Worm (Caenorhabditis elegans): ENCODE data around the gene nhr-66.

Gene nhr-66

DNA sequence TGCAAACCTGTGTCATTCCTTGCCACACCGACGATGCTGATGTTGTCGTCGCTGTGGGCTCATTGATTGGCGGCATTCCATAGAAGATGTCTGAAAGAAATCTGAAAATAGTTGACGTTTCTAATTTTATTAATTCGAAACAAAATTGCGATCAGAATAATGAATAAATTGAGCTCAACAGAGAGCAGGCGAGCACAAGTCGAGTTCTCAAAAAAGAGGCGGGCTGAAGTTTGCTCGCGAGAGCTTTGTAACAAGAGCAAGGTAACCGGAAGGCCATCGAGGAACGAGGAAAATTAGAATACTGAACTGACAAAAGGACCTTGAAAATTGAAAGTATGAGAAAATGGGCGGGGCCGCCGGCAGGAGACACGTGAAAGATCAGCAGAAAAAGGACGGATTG, at the start of gene nhr-66:
Gene nhr-66 (minus strand): TSS at position 101 of the 400 bp plus-strand sequence.
- TF ChIP-seq flt-1 (GFP tag; IDR thresholded peaks at IDR 0.05) (no peak), med-1 (GFP tag; optimal IDR thresholded peaks at IDR 0.05; ENCODE audit: insufficient read depth) (no peak), tab-1 (GFP tag; IDR thresholded peaks at IDR 0.05) (no peak), klf-2 (GFP tag; conservative IDR thresholded peaks at IDR 0.05) (no peak)

DNA sequence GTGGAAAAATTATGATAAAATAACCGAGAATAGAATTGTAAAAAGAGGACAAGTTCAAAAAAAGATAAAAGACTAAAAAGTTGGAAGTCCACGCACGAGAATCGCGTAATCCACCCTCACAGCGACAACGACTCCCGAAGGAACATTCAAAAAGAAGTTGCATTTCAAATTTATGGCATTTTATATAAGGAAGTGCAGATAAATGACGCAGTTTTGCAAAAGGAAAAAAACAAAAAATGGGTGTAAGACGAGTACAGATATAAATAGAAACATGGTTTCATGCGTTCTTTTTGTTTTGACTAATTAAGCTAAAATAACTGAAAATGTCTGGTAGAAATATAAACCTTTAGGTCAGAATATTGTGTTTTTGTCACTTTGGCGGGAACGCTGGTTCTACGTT, 46.8 kb upstream of the nhr-66 start:
- no peak for TF ChIP-seq ztf-23 (GFP tag; IDR thresholded peaks at IDR 0.05)
- no peak for TF ChIP-seq ref-1 (GFP tag; conservative IDR thresholded peaks at IDR 0.05)
- no peak for TF ChIP-seq flt-1 (GFP tag; IDR thresholded peaks at IDR 0.05)
- TF ChIP-seq ztf-29 (GFP tag; IDR thresholded peaks at IDR 0.05): no peak

ce11 chrIV:8276609-8277008, 40.2 kb upstream of the nhr-66 start, which contains the start of gene K07H8.12:
Gene K07H8.12, minus strand, starts transcription at chrIV:8276709.
- TF ChIP-seq klf-2 (GFP tag; conservative IDR thresholded peaks at IDR 0.05) (no peak), ztf-23 (GFP tag; IDR thresholded peaks at IDR 0.05) (no peak), ztf-29 (GFP tag; IDR thresholded peaks at IDR 0.05) (no peak), T22C8.4 (GFP tag; IDR thresholded peaks at IDR 0.05) (no peak), med-1 (GFP tag; optimal IDR thresholded peaks at IDR 0.05; ENCODE audit: insufficient read depth) (no peak), flt-1 (GFP tag; IDR thresholded peaks at IDR 0.05) (no peak), cog-1 (tag; optimal IDR thresholded peaks at IDR 0.05) (no peak), ref-1 (GFP tag; conservative IDR thresholded peaks at IDR 0.05) (no peak), tab-1 (GFP tag; IDR thresholded peaks at IDR 0.05) (no peak)

ce11 chrIV:8275232-8275631, 38.8 kb upstream of the nhr-66 start, which contains the start of gene K07H8.11:
Gene K07H8.11, minus strand, starts transcription at chrIV:8275332.
- no peak for TF ChIP-seq flt-1 (GFP tag; IDR thresholded peaks at IDR 0.05)
- no peak for TF ChIP-seq klf-2 (GFP tag; conservative IDR thresholded peaks at IDR 0.05)
- no peak for TF ChIP-seq T22C8.4 (GFP tag; IDR thresholded peaks at IDR 0.05)
- TF ChIP-seq cog-1 (tag; optimal IDR thresholded peaks at IDR 0.05): no peak
- no peak for TF ChIP-seq tab-1 (GFP tag; IDR thresholded peaks at IDR 0.05)
- TF ChIP-seq ref-1 (GFP tag; conservative IDR thresholded peaks at IDR 0.05): no peak
- no peak for TF ChIP-seq ztf-29 (GFP tag; IDR thresholded peaks at IDR 0.05)
- TF ChIP-seq med-1 (GFP tag; optimal IDR thresholded peaks at IDR 0.05; ENCODE audit: insufficient read depth): no peak
- no peak for TF ChIP-seq ztf-23 (GFP tag; IDR thresholded peaks at IDR 0.05)

- TF ChIP-seq ztf-23 (GFP tag; IDR thresholded peaks at IDR 0.05) (no peak), ref-1 (GFP tag; conservative IDR thresholded peaks at IDR 0.05) (no peak), T22C8.4 (GFP tag; IDR thresholded peaks at IDR 0.05) (no peak), cog-1 (tag; optimal IDR thresholded peaks at IDR 0.05) (no peak), med-1 (GFP tag; optimal IDR thresholded peaks at IDR 0.05; ENCODE audit: insufficient read depth) (no peak), ztf-29 (GFP tag; IDR thresholded peaks at IDR 0.05) (no peak), klf-2 (GFP tag; conservative IDR thresholded peaks at IDR 0.05) (no peak), flt-1 (GFP tag; IDR thresholded peaks at IDR 0.05) (no peak), tab-1 (GFP tag; IDR thresholded peaks at IDR 0.05) (no peak)
Measured at ce11 chrIV:8273334-8273733, 36.9 kb upstream of the nhr-66 start.

DNA sequence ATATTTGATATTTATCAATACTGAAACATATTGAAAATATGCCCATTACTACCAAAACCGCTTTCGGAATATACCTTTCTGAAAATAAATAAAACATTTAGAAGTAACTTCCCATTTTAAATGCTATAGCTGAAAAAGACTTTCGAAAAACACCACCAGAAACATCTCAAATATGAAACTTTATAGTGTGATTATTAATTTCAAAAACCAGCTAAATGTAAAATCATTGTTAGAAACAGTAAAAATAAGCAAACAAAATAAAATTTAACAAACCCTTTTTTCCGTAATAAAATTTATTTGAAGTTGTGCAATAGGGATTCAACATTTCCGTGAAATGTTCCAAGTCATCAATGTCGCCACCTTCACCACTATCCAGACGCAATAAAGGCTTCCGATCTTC, 31.6 kb upstream of the nhr-66 start, which contains the start of the genes K07H8.5 and K07H8.8:
Gene K07H8.5 (plus strand): TSS at position 301 of the 400 bp plus-strand sequence.
Gene K07H8.8 (minus strand): TSS at position 389 of the 400 bp plus-strand sequence.
- TF ChIP-seq ztf-29 (GFP tag; IDR thresholded peaks at IDR 0.05): no peak
- no peak for TF ChIP-seq ref-1 (GFP tag; conservative IDR thresholded peaks at IDR 0.05)
- no peak for TF ChIP-seq tab-1 (GFP tag; IDR thresholded peaks at IDR 0.05)
- TF ChIP-seq T22C8.4 (GFP tag; IDR thresholded peaks at IDR 0.05): no peak
- TF ChIP-seq klf-2 (GFP tag; conservative IDR thresholded peaks at IDR 0.05): no peak
- TF ChIP-seq flt-1 (GFP tag; IDR thresholded peaks at IDR 0.05): no peak
- no peak for TF ChIP-seq cog-1 (tag; optimal IDR thresholded peaks at IDR 0.05)
- no peak for TF ChIP-seq med-1 (GFP tag; optimal IDR thresholded peaks at IDR 0.05; ENCODE audit: insufficient read depth)
- TF ChIP-seq ztf-23 (GFP tag; IDR thresholded peaks at IDR 0.05): no peak

DNA sequence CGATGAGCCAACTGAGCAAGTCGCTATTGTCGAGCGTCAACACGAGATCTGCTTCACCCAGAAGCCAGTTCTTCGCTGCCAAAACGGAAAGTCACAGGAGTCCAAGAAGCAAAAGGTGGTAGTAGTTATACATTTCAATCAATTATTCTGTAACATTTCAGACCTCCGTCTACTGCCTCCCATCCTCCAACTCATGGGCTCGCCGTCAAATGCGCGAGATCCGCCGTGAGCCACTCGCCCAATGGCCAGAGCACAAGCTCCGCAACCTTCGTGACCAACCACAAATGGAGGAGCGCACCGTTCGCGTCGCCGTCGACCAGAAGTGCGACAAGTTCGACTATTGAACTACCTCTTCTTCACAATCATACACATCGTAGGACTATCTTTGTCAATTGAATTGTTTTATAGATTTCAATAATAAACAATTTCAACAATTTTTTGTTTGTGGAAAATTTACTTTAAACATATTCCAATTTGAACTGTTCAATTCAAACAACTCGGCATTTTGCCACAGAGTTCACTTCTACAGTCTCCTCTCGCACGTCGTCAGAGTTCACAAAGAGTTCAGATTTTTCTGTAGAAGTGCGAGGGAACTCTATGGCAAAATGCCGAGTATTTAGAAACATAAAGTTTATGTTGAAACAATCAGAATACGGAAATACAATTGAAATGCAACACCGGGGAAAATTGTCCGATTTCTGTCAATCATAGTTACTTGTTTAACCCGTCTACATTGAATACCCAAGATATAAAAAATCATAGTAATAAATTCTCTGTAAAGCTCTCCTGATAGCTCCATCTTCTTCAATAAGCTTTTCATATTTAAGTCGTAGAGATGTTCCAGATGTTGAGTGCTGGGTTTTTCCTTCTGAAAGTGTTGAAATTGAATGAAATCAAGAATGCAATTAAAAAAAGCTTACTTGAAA, 29.9 kb upstream of the nhr-66 start:
- TF ChIP-seq flt-1 (GFP tag; IDR thresholded peaks at IDR 0.05): no peak
- TF ChIP-seq T22C8.4 (GFP tag; IDR thresholded peaks at IDR 0.05): no peak
- TF ChIP-seq ref-1 (GFP tag; conservative IDR thresholded peaks at IDR 0.05): no peak
- TF ChIP-seq cog-1 (tag; optimal IDR thresholded peaks at IDR 0.05): no peak
- TF ChIP-seq med-1 (GFP tag; optimal IDR thresholded peaks at IDR 0.05; ENCODE audit: insufficient read depth): no peak
- TF ChIP-seq ztf-29 (GFP tag; IDR thresholded peaks at IDR 0.05): no peak

- TF ChIP-seq cog-1 (tag; optimal IDR thresholded peaks at IDR 0.05) (no peak), ref-1 (GFP tag; conservative IDR thresholded peaks at IDR 0.05) (no peak), T22C8.4 (GFP tag; IDR thresholded peaks at IDR 0.05) (no peak), med-1 (GFP tag; optimal IDR thresholded peaks at IDR 0.05; ENCODE audit: insufficient read depth) (no peak)
Measured at ce11 chrIV:8262671-8263070, 26.3 kb upstream of the nhr-66 start.

ce11 chrIV:8260848-8261638, 24.6 kb upstream of the nhr-66 start, which contains the start of gene vit-6:
Gene vit-6, plus strand, starts transcription at chrIV:8261157.
- no peak for TF ChIP-seq ztf-29 (GFP tag; IDR thresholded peaks at IDR 0.05)
- no peak for TF ChIP-seq cog-1 (tag; optimal IDR thresholded peaks at IDR 0.05)
- no peak for TF ChIP-seq med-1 (GFP tag; optimal IDR thresholded peaks at IDR 0.05; ENCODE audit: insufficient read depth)
- TF ChIP-seq klf-2 (GFP tag; conservative IDR thresholded peaks at IDR 0.05): no peak
- no peak for TF ChIP-seq tab-1 (GFP tag; IDR thresholded peaks at IDR 0.05)
- TF ChIP-seq T22C8.4 (GFP tag; IDR thresholded peaks at IDR 0.05): no peak
- no peak for TF ChIP-seq ref-1 (GFP tag; conservative IDR thresholded peaks at IDR 0.05)
- TF ChIP-seq flt-1 (GFP tag; IDR thresholded peaks at IDR 0.05): no peak
- no peak for TF ChIP-seq ztf-23 (GFP tag; IDR thresholded peaks at IDR 0.05)

Measured in whole organism, midembryonic.